Worm (Caenorhabditis elegans): ENCODE results near the gene kin-15.

- TF ChIP-seq nhr-20 (tag; optimal IDR thresholded peaks at IDR 0.05) (peak; percentile 80), ama-1 (optimal IDR thresholded peaks at IDR 0.05) (no peak), nhr-47 (tag; optimal IDR thresholded peaks at IDR 0.05) (peak; percentile 74)
These were observed 16.9 kb downstream of the kin-15 start, which contains the start of the genes gss-1 and chch-3 for ce11 chrII:9416381-9417276.

All from whole organism, L1 larva.